Worm (Caenorhabditis elegans): Measurements from ENCODE around the gene cdr-1.

The cdr-1 gene

DNA sequence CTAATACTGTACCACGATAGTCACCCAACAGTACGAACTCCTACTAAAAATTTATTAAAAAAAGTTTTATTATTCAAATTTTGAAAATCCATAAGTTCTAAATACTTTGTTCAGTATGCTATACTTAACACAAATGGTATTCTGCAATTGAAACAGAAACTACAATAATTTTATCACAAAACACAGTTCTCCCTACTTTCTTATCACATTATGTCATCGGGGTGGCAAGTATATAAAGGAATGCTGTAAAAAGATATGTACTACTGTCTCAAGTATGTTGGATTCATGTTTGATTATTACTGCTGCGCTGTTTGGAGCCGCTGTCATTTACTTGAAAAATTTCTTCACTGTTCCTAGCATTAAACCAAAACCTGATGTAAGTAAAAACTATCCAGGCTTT is at the start of gene cdr-1:
Gene cdr-1 (plus strand): TSS at position 208 of the 400 bp plus-strand sequence.
- TF ChIP-seq nhr-237 (tag; optimal IDR thresholded peaks at IDR 0.05): no peak
- no peak for TF ChIP-seq mml-1 (tag; optimal IDR thresholded peaks at IDR 0.05)
- peak; percentile 38 for TF ChIP-seq pqm-1 (tag; optimal IDR thresholded peaks at IDR 0.05)
- TF ChIP-seq elt-2 (tag; optimal IDR thresholded peaks at IDR 0.05): peak; percentile 46

DNA sequence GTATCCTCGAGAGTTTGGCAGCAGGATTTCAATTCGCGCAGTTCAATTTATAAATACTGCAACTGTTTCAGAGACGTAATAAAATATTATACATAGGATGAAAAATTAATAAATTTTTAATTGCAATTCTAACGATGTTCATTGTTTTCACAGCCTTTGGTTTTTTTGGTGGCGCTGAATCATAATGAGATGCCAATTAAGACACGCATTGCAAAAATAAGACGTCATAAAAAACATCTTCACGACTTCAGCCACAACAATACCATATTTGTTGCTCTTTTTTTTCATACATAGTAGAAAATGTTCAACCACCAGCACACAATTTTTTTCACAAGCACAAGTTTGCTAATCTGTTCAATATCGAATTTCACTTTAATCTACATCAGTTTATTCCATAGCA is 48.8 kb upstream of the cdr-1 start, which contains the start of gene str-56:
Gene str-56 (plus strand): TSS at position 301 of the 400 bp plus-strand sequence.
- TF ChIP-seq nhr-77 (tag; optimal IDR thresholded peaks at IDR 0.05): no peak
- TF ChIP-seq zag-1 (tag; optimal IDR thresholded peaks at IDR 0.05): no peak
- TF ChIP-seq nhr-67 (tag; optimal IDR thresholded peaks at IDR 0.05): no peak
- no peak for TF ChIP-seq nhr-76 (tag; optimal IDR thresholded peaks at IDR 0.05)
- TF ChIP-seq ZK546.5 (tag; optimal IDR thresholded peaks at IDR 0.05): no peak
- no peak for TF ChIP-seq fkh-2 (tag; optimal IDR thresholded peaks at IDR 0.05)
- TF ChIP-seq fos-1 (tag; optimal IDR thresholded peaks at IDR 0.05): no peak
- TF ChIP-seq jun-1 (tag; optimal IDR thresholded peaks at IDR 0.05): no peak
- TF ChIP-seq unc-62 (GFP tag; optimal IDR thresholded peaks at IDR 0.05): no peak
- no peak for TF ChIP-seq sea-2 (GFP tag; optimal IDR thresholded peaks at IDR 0.05)
- TF ChIP-seq fkh-10 (GFP tag; optimal IDR thresholded peaks at IDR 0.05): no peak

DNA sequence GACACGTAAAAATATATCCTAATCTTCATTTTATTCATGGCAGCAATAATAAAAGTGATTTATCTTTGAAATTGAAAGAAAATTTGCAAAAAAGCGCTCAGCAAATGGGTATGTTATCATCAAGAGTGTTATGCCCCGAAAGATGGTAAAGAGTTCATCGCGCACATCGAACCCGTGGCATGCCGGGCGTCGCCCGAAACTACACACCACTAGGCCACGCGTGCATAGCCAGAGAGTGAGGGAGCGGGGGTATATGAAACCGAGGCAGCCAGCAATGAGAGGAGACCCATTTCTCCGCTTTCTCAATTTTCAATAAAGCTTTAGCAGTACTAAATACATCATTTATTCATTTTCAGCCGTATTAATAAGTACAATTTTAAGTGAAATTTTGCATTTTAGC is 47.3 kb upstream of the cdr-1 start:
- TF ChIP-seq fkh-10 (GFP tag; optimal IDR thresholded peaks at IDR 0.05): no peak
- TF ChIP-seq nhr-77 (tag; optimal IDR thresholded peaks at IDR 0.05): peak; percentile 45
- TF ChIP-seq elt-3 (tag; optimal IDR thresholded peaks at IDR 0.05): peak in 1 of 3 experiments; percentile 67
- peak; percentile 69 for TF ChIP-seq nfya-1 (tag; optimal IDR thresholded peaks at IDR 0.05; ENCODE audit: insufficient read depth)
- TF ChIP-seq nhr-25 (tag; optimal IDR thresholded peaks at IDR 0.05): no peak
- no peak for TF ChIP-seq zag-1 (tag; optimal IDR thresholded peaks at IDR 0.05)
- TF ChIP-seq tbx-2 (tag; optimal IDR thresholded peaks at IDR 0.05): no peak
- peak; percentile 86 for TF ChIP-seq lin-39 (tag; optimal IDR thresholded peaks at IDR 0.05)
- TF ChIP-seq nhr-237 (tag; optimal IDR thresholded peaks at IDR 0.05): no peak
- no peak for TF ChIP-seq ceh-28 (tag; optimal IDR thresholded peaks at IDR 0.05)
- TF ChIP-seq ZK546.5 (tag; optimal IDR thresholded peaks at IDR 0.05): no peak
- TF ChIP-seq pha-4 (tag; optimal IDR thresholded peaks at IDR 0.05): no peak
- TF ChIP-seq ceh-82 (tag; optimal IDR thresholded peaks at IDR 0.05): peak; percentile 66
- TF ChIP-seq nhr-12 (tag; optimal IDR thresholded peaks at IDR 0.05): no peak
- peak; percentile 36 for TF ChIP-seq lin-15B (tag; optimal IDR thresholded peaks at IDR 0.05)
- peak; percentile 69 for TF ChIP-seq elt-2 (tag; optimal IDR thresholded peaks at IDR 0.05)
- peak; percentile 18 for TF ChIP-seq nhr-11 (tag; optimal IDR thresholded peaks at IDR 0.05)
- peak; percentile 53 for TF ChIP-seq pqm-1 (tag; optimal IDR thresholded peaks at IDR 0.05)
- peak; percentile 74 for TF ChIP-seq skn-1 (tag; optimal IDR thresholded peaks at IDR 0.05)
- TF ChIP-seq ama-1 (optimal IDR thresholded peaks at IDR 0.05): peak; percentile 34
- peak; percentile 36 for TF ChIP-seq R02D3.7 (tag; optimal IDR thresholded peaks at IDR 0.05)
- TF ChIP-seq lsy-12 (tag; optimal IDR thresholded peaks at IDR 0.05): peak; percentile 66
- no peak for TF ChIP-seq nhr-23 (tag; optimal IDR thresholded peaks at IDR 0.05)
- TF ChIP-seq ztf-4 (tag; optimal IDR thresholded peaks at IDR 0.05): peak; percentile 36
- TF ChIP-seq nhr-43 (tag; optimal IDR thresholded peaks at IDR 0.05; ENCODE audit: poor library complexity, severe bottlenecking): peak; percentile 87
- TF ChIP-seq fos-1 (tag; optimal IDR thresholded peaks at IDR 0.05): no peak
- TF ChIP-seq mdl-1 (tag; optimal IDR thresholded peaks at IDR 0.05): no peak
- peak; percentile 13 for TF ChIP-seq ceh-16 (tag; optimal IDR thresholded peaks at IDR 0.05)
- peak; percentile 35 for TF ChIP-seq snpc-4 (tag; optimal IDR thresholded peaks at IDR 0.05)
- TF ChIP-seq jun-1 (tag; optimal IDR thresholded peaks at IDR 0.05): peak; percentile 52

DNA sequence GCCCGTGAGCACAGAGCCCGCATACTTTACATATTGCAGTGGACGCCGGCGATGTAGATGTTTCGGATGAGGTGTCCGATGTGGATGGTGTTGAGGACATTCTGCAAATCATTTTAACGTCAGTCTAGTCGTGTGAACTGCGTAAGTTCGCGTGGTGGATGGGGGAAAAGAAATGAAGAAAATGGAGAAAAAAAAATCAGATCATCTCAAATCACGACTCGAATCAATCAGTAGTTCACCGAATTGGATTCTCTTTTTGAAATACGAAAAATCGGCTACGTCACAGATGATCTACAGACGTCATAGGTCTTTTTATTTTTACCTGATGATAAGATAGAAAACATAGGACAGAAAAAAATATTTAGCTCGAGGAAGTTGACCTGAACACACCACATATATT is 44.8 kb upstream of the cdr-1 start, which contains the start of gene nhr-102:
Gene nhr-102 (minus strand): TSS at position 101 of the 400 bp plus-strand sequence.
- peak; percentile 25 for TF ChIP-seq elt-2 (tag; optimal IDR thresholded peaks at IDR 0.05)
- TF ChIP-seq fkh-10 (GFP tag; optimal IDR thresholded peaks at IDR 0.05): no peak

DNA sequence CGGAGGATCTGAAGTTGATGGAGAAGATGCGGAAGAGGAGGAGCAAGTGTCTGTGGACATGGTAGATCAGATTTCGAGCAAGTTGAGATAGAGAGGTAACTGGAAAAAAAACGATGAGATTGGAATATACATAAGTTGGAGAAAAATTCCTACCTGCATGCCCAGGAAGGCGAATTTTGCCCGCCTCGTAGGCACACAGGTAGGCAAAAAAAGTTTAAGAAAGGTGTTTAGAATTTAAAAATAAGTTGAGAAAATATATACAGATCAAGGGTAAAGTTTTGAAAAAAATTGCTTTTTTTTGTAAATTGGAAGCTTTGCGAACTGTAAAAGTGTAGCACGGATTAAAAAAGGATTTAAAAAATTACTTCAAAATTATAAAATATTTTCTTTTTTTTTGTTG is 41.6 kb upstream of the cdr-1 start, which contains the start of gene nhr-84:
Gene nhr-84 (minus strand): TSS at position 101 of the 400 bp plus-strand sequence.
- no peak for TF ChIP-seq aly-2 (tag; optimal IDR thresholded peaks at IDR 0.05)
- TF ChIP-seq nhr-76 (tag; optimal IDR thresholded peaks at IDR 0.05): no peak
- no peak for TF ChIP-seq mml-1 (tag; optimal IDR thresholded peaks at IDR 0.05)
- no peak for TF ChIP-seq nfya-1 (tag; optimal IDR thresholded peaks at IDR 0.05; ENCODE audit: insufficient read depth)
- TF ChIP-seq fkh-2 (tag; optimal IDR thresholded peaks at IDR 0.05): no peak
- no peak for TF ChIP-seq ztf-4 (tag; optimal IDR thresholded peaks at IDR 0.05)
- no peak for TF ChIP-seq lsy-12 (tag; optimal IDR thresholded peaks at IDR 0.05)
- no peak for TF ChIP-seq ZK546.5 (tag; optimal IDR thresholded peaks at IDR 0.05)
- no peak for TF ChIP-seq lin-15B (tag; optimal IDR thresholded peaks at IDR 0.05)
